Worm (Caenorhabditis elegans) whole organism, early embryonic: ENCODE measurements around the gene dao-4.

Source experiments
- B0310.2 ChIP-seq: sonication (generic microtip); optimal IDR thresholded peaks from 2 replicates; lab custom pipeline; 2016; ENCODE audit warnings: mild to moderate bottlenecking, missing genetic modification characterization, missing compliant biosample characterization
- F13C5.2 ChIP-seq: sonication (generic microtip); optimal IDR thresholded peaks from 2 replicates; lab custom pipeline; 2017; ENCODE audit warnings: mild to moderate bottlenecking, missing genetic modification characterization, inconsistent platforms, missing compliant biosample characterization
- aly-1 ChIP-seq: sonication (generic microtip); optimal IDR thresholded peaks from 2 replicates; lab custom pipeline; 2016; ENCODE audit warnings: missing genetic modification characterization, missing compliant biosample characterization
- ama-1 ChIP-seq: fragments of 150-350 bp; optimal IDR thresholded peaks from 2 replicates; lab custom pipeline; 2014
- ceh-13 ChIP-seq: fragments of 200-800 bp; sonication (Bioruptor generic); optimal IDR thresholded peaks from 2 replicates; lab custom pipeline; 2018; ENCODE audit warnings: mild to moderate bottlenecking, missing genetic modification characterization, missing compliant biosample characterization
- ets-7 ChIP-seq: sonication (generic microtip); optimal IDR thresholded peaks from 2 replicates; lab custom pipeline; 2016; ENCODE audit warnings: missing genotype, missing genetic modification characterization, missing compliant biosample characterization
- flt-1 ChIP-seq: fragments of 200-800 bp; sonication (Bioruptor generic); IDR thresholded peaks from 2 replicates; pipeline ENCODE4 v1.3.6; 2022; ENCODE audit warnings: missing genetic modification characterization, missing compliant biosample characterization
- hnd-1 ChIP-seq: sonication (generic microtip); optimal IDR thresholded peaks from 2 replicates; lab custom pipeline; 2016; ENCODE audit warnings: missing genetic modification characterization, missing compliant biosample characterization
- scrt-1 ChIP-seq: fragments of 200-800 bp; sonication (Bioruptor generic); IDR thresholded peaks from 2 replicates; pipeline ENCODE4 v1.3.6; 2022; ENCODE audit warnings: missing genetic modification characterization, missing compliant biosample characterization
- sea-1 ChIP-seq: fragments of 200-800 bp; sonication (Bioruptor generic); conservative IDR thresholded peaks from 2 replicates; pipeline ENCODE4 v1.3.6; 2022; ENCODE audit warnings: missing genetic modification characterization, missing compliant biosample characterization
- tbx-11 ChIP-seq: fragments of 200-800 bp; sonication (Bioruptor generic); IDR thresholded peaks from 2 replicates; pipeline ENCODE4 v1.3.6; 2022; ENCODE audit warnings: missing genetic modification characterization, missing compliant biosample characterization
- tra-4 ChIP-seq: sonication (generic microtip); optimal IDR thresholded peaks from 2 replicates; lab custom pipeline; 2017; ENCODE audit warnings: missing genetic modification characterization, missing compliant biosample characterization

DNA sequence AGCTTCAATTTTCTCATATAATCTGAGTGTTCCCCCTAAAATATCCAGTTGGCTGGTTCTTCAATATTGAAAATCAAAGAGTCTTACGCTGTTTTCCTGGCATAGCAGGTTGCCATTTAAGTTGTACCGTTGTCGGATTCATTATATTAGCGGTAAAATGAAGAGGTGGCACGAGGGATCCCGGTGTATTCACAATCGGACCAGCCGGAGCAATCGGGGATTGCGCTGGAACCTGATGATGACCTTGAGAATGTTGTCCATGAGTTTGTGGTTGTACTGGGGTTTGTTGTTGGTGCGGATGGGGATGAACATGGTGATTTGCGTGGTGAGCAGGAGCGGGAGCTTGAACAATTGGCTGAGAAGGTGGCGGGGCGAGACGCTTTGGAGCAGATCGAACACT, 30.6 kb upstream of the dao-4 start:
- TF ChIP-seq scrt-1 (GFP tag; lab: Robert Waterston, UW): no peak
- no peak for TF ChIP-seq ama-1 (lab: Kevin White, UChicago)
- TF ChIP-seq aly-1 (tag; lab: Kevin White, UChicago): no peak
- no peak for TF ChIP-seq flt-1 (GFP tag; lab: Robert Waterston, UW)
- no peak for TF ChIP-seq hnd-1 (tag; lab: Kevin White, UChicago)
- no peak for TF ChIP-seq tbx-11
- TF ChIP-seq sea-1 (GFP tag; lab: Robert Waterston, UW): no peak
- TF ChIP-seq tra-4: no peak
- TF ChIP-seq ets-7 (tag; lab: Kevin White, UChicago): no peak
- TF ChIP-seq F13C5.2 (tag; lab: Kevin White, UChicago): no peak
- TF ChIP-seq ceh-13 (GFP tag; lab: Kevin White, UChicago): no peak
- TF ChIP-seq B0310.2 (tag; lab: Kevin White, UChicago): no peak
